Fruit fly (Drosophila melanogaster): ENCODE measurements around the gene CG5783.

CG5783 gene

DNA sequence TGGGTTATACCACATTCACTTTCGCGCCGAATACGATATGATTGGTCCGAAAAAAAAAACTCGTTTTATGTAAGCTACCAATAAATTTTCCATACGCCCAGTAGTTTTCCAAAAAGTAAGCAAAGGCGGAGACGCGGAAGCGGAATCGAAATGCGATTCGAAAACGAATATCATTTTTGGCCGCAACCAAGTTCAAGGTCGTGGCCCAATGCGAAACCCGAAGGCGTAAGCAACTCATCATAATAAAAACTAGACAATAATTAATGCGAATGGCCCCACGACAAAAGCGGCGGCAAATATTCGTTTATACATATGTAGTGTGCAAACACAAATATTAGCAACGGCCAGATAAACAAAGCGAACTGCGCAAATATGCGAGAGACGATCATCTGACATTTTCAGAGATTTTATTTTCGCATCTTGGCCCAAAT is 19.4 kb upstream of the CG5783 start (continued):
- TF ChIP-seq insv (GFP tag; optimal IDR thresholded peaks at IDR 0.05), result no peak
- TF ChIP-seq BEAF-32 (GFP tag; optimal IDR thresholded peaks at IDR 0.05), result no peak
- no peak for TF ChIP-seq CG31441 (GFP tag; IDR thresholded peaks at IDR 0.05)
- TF ChIP-seq GATAe (GFP tag; conservative IDR thresholded peaks at IDR 0.05), result no peak
- TF ChIP-seq Neu2 (GFP tag; optimal IDR thresholded peaks at IDR 0.05; ENCODE audit: borderline replicate concordance), result no peak
- no peak for TF ChIP-seq CG11560 (tag; IDR thresholded peaks at IDR 0.05)
- TF ChIP-seq jumu (GFP tag; optimal IDR thresholded peaks at IDR 0.05), result no peak
- TF ChIP-seq CG2116 (GFP tag; optimal IDR thresholded peaks at IDR 0.05), result no peak
- no peak for TF ChIP-seq grn (GFP tag; optimal IDR thresholded peaks at IDR 0.05)
- peak; percentile 19 for TF ChIP-seq CoRest (tag; optimal IDR thresholded peaks at IDR 0.05)
- no peak for TF ChIP-seq CG9609 (GFP tag; optimal IDR thresholded peaks at IDR 0.05)
- TF ChIP-seq CG6689 (GFP tag; IDR thresholded peaks at IDR 0.05), result no peak
- no peak for TF ChIP-seq nom (GFP tag; optimal IDR thresholded peaks at IDR 0.05)
- TF ChIP-seq ind (GFP tag; optimal IDR thresholded peaks at IDR 0.05), result no peak
- no peak for TF ChIP-seq dan (GFP tag; IDR thresholded peaks at IDR 0.05)
- no peak for TF ChIP-seq CG12155 (GFP tag; optimal IDR thresholded peaks at IDR 0.05)
- TF ChIP-seq Atf-2 (GFP tag; optimal IDR thresholded peaks at IDR 0.05), result no peak
- no peak for TF ChIP-seq CG5245 (GFP tag; optimal IDR thresholded peaks at IDR 0.05)
- no peak for TF ChIP-seq CG30431 (GFP tag; optimal IDR thresholded peaks at IDR 0.05)
- no peak for TF ChIP-seq NC2α (GFP tag; optimal IDR thresholded peaks at IDR 0.05)
- no peak; the same call in 1 of the 2 replicates for TF ChIP-seq toy (GFP tag; IDR thresholded peaks at IDR 0.05)
- no peak for TF ChIP-seq br (optimal IDR thresholded peaks at IDR 0.05)
- peak; percentile 83 for TF ChIP-seq Hmr (GFP tag; optimal IDR thresholded peaks at IDR 0.05)
- TF ChIP-seq Dip3 (GFP tag; optimal IDR thresholded peaks at IDR 0.05), result peak; percentile 38
- TF ChIP-seq Doc2 (GFP tag; IDR thresholded peaks at IDR 0.05), result no peak
- no peak for TF ChIP-seq CG7372 (GFP tag; IDR thresholded peaks at IDR 0.05)
- TF ChIP-seq bowl (GFP tag; IDR thresholded peaks at IDR 0.05), result no peak
- TF ChIP-seq chinmo (GFP tag; IDR thresholded peaks at IDR 0.05; ENCODE audit: partially characterized antibody), result peak; percentile 87; the same call in 3 of the 4 replicates
- no peak for TF ChIP-seq Lhr (GFP tag; optimal IDR thresholded peaks at IDR 0.05)
- TF ChIP-seq CG3407 (GFP tag; optimal IDR thresholded peaks at IDR 0.05), result no peak
- TF ChIP-seq CG32767 (GFP tag; IDR thresholded peaks at IDR 0.05), result no peak
- TF ChIP-seq CG2712 (tag; optimal IDR thresholded peaks at IDR 0.05), result no peak
- no peak for TF ChIP-seq CG6854 (GFP tag; optimal IDR thresholded peaks at IDR 0.05)
- TF ChIP-seq CG12769 (tag; optimal IDR thresholded peaks at IDR 0.05), result peak; percentile 85
- no peak for TF ChIP-seq CG2202 (tag; optimal IDR thresholded peaks at IDR 0.05)
- peak; percentile 4 for TF ChIP-seq slou (GFP tag; optimal IDR thresholded peaks at IDR 0.05)
- no peak for TF ChIP-seq klu (GFP tag; IDR thresholded peaks at IDR 0.05)
- no peak for TF ChIP-seq peb (GFP tag; IDR thresholded peaks at IDR 0.05)
- no peak for TF ChIP-seq HmgD (GFP tag; optimal IDR thresholded peaks at IDR 0.05)
- TF ChIP-seq shn (GFP tag; optimal IDR thresholded peaks at IDR 0.05), result peak; percentile 0
- peak; percentile 71; the same call in 1 of the 2 replicates for TF ChIP-seq Atf6 (GFP tag; IDR thresholded peaks at IDR 0.05)
- no peak for TF ChIP-seq jing (GFP tag; optimal IDR thresholded peaks at IDR 0.05)
- TF ChIP-seq lbe (GFP tag; optimal IDR thresholded peaks at IDR 0.05), result no peak
- no peak for TF ChIP-seq CG7963 (GFP tag; IDR thresholded peaks at IDR 0.05; ENCODE audit: partially characterized antibody)
- TF ChIP-seq ap (GFP tag; IDR thresholded peaks at IDR 0.05), result no peak
- peak; percentile 54 for TF ChIP-seq CG7928 (GFP tag; optimal IDR thresholded peaks at IDR 0.05)
- peak; percentile 40 for TF ChIP-seq CG9727 (GFP tag; optimal IDR thresholded peaks at IDR 0.05)
- no peak for TF ChIP-seq Sin3A (optimal IDR thresholded peaks at IDR 0.05)
- TF ChIP-seq CG1647 (GFP tag; optimal IDR thresholded peaks at IDR 0.05), result no peak
- peak; percentile 80; the same call in 1 of the 2 replicates for TF ChIP-seq NFAT (GFP tag; IDR thresholded peaks at IDR 0.05)
- TF ChIP-seq eve (GFP tag; optimal IDR thresholded peaks at IDR 0.05), result no peak
- TF ChIP-seq Kr (GFP tag; optimal IDR thresholded peaks at IDR 0.05), result no peak
- no peak for TF ChIP-seq grau (tag; optimal IDR thresholded peaks at IDR 0.05)

All from whole organism, embryonic.